Fruit fly (Drosophila melanogaster): Measurements from ENCODE around the gene CG15386.

CG15386 gene

DNA sequence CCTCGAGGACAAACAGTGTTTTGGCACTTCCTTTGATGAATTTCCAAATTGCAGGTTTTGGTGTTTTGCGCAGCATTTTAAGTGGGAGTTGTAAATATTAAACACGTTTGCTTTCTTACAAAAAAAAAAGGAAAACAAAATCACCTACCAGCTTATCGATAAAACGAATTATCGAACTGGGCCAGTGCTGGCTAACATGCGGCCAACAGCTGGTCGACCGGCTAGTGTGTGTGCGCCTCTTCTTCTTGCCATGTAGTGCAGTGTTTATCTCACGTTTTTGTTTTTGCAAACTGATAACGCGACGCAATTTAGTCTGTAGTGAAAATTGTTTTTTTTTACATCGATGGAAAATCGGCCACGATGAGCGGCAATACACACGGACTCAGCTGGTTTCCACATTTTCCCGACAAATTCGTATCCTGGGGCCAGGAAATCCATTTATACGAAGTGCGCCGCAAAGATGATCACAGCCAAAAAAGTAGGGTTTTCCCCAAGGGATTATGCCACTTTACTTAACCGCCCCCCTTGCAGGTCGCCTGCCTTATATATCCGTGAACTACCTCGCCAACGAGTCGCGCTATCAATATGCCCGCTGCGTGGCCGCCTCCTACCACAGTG, at the start of gene CG15386, which contains the start of the genes CG42371 and mio:
TSS of gene CG15386 (minus strand) at position 180 of the 618 bp plus-strand sequence.
TSS of gene CG42371 (minus strand) at position 180 of the 618 bp plus-strand sequence.
TSS of gene mio (plus strand) at position 224 of the 618 bp plus-strand sequence.
- peak; percentile 52 for TF ChIP-seq pad (GFP tag; optimal IDR thresholded peaks at IDR 0.05)
- TF ChIP-seq CG11617 (GFP tag; optimal IDR thresholded peaks at IDR 0.05) = peak; percentile 74
- TF ChIP-seq CG33017 (tag; optimal IDR thresholded peaks at IDR 0.05) = peak; percentile 71
- TF ChIP-seq CG7101 (tag; optimal IDR thresholded peaks at IDR 0.05) = peak; percentile 53
- no peak for TF ChIP-seq CG5204 (GFP tag; optimal IDR thresholded peaks at IDR 0.05)
- no peak for TF ChIP-seq Hr96 (GFP tag; optimal IDR thresholded peaks at IDR 0.05)
- no peak for TF ChIP-seq cnc (optimal IDR thresholded peaks at IDR 0.05)
- peak; percentile 66 for TF ChIP-seq Crg-1 (GFP tag; optimal IDR thresholded peaks at IDR 0.05)
- TF ChIP-seq kay (GFP tag; ENCODE audit: borderline replicate concordance) = no peak
- no peak for TF ChIP-seq ovo (GFP tag; optimal IDR thresholded peaks at IDR 0.05)
- no peak for TF ChIP-seq toe (GFP tag; optimal IDR thresholded peaks at IDR 0.05)
- TF ChIP-seq Mnt (GFP tag; optimal IDR thresholded peaks at IDR 0.05) = peak; percentile 94
- peak; percentile 47 for TF ChIP-seq CG14711 (tag; optimal IDR thresholded peaks at IDR 0.05)
- peak; percentile 38 for TF ChIP-seq tj (GFP tag; optimal IDR thresholded peaks at IDR 0.05)
- peak; percentile 94 for TF ChIP-seq cic (GFP tag; optimal IDR thresholded peaks at IDR 0.05)
- TF ChIP-seq CG7045 (GFP tag; optimal IDR thresholded peaks at IDR 0.05) = no peak
- peak; percentile 27 for TF ChIP-seq CG12768 (GFP tag; optimal IDR thresholded peaks at IDR 0.05)
- TF ChIP-seq Clk (GFP tag; optimal IDR thresholded peaks at IDR 0.05) = no peak
- TF ChIP-seq CG1620 (GFP tag; optimal IDR thresholded peaks at IDR 0.05) = peak; percentile 32
- peak; percentile 54 for TF ChIP-seq bab1 (GFP tag; optimal IDR thresholded peaks at IDR 0.05)

- TF ChIP-seq cic (GFP tag; optimal IDR thresholded peaks at IDR 0.05) = no peak
- no peak for TF ChIP-seq Clk (GFP tag; optimal IDR thresholded peaks at IDR 0.05)
- no peak for TF ChIP-seq CG7101 (tag; optimal IDR thresholded peaks at IDR 0.05)
- TF ChIP-seq bab1 (GFP tag; optimal IDR thresholded peaks at IDR 0.05) = no peak
- no peak for TF ChIP-seq Hr96 (GFP tag; optimal IDR thresholded peaks at IDR 0.05)
- TF ChIP-seq cnc (optimal IDR thresholded peaks at IDR 0.05) = no peak
- no peak for TF ChIP-seq CG12768 (GFP tag; optimal IDR thresholded peaks at IDR 0.05)
- TF ChIP-seq Crg-1 (GFP tag; optimal IDR thresholded peaks at IDR 0.05) = no peak
- no peak for TF ChIP-seq toe (GFP tag; optimal IDR thresholded peaks at IDR 0.05)
- no peak for TF ChIP-seq pad (GFP tag; optimal IDR thresholded peaks at IDR 0.05)
- TF ChIP-seq kay (GFP tag; ENCODE audit: borderline replicate concordance) = no peak
- no peak for TF ChIP-seq ovo (GFP tag; optimal IDR thresholded peaks at IDR 0.05)
Measured at dm6 chr2L:2265221-2265620, 48.2 kb upstream of the CG15386 start, which contains the start of gene CG34049. CG34049 (minus strand) TSS chr2L:2265321.

dm6 chr2L:2263142-2263541, 46.1 kb upstream of the CG15386 start, which contains the start of gene CG4270:
CG4270 (plus strand) TSS chr2L:2263442.
- no peak for TF ChIP-seq CG1620 (GFP tag; optimal IDR thresholded peaks at IDR 0.05)
- no peak for TF ChIP-seq cic (GFP tag; optimal IDR thresholded peaks at IDR 0.05)
- no peak for TF ChIP-seq Hr96 (GFP tag; optimal IDR thresholded peaks at IDR 0.05)
- no peak for TF ChIP-seq Mnt (GFP tag; optimal IDR thresholded peaks at IDR 0.05)
- TF ChIP-seq Crg-1 (GFP tag; optimal IDR thresholded peaks at IDR 0.05) = no peak
- TF ChIP-seq bab1 (GFP tag; optimal IDR thresholded peaks at IDR 0.05) = no peak
- TF ChIP-seq CG5204 (GFP tag; optimal IDR thresholded peaks at IDR 0.05) = no peak
- TF ChIP-seq pad (GFP tag; optimal IDR thresholded peaks at IDR 0.05) = no peak
- TF ChIP-seq CG33017 (tag; optimal IDR thresholded peaks at IDR 0.05) = no peak
- TF ChIP-seq kay (GFP tag; ENCODE audit: borderline replicate concordance) = no peak
- no peak for TF ChIP-seq Clk (GFP tag; optimal IDR thresholded peaks at IDR 0.05)
- no peak for TF ChIP-seq CG7045 (GFP tag; optimal IDR thresholded peaks at IDR 0.05)
- no peak for TF ChIP-seq toe (GFP tag; optimal IDR thresholded peaks at IDR 0.05)

DNA sequence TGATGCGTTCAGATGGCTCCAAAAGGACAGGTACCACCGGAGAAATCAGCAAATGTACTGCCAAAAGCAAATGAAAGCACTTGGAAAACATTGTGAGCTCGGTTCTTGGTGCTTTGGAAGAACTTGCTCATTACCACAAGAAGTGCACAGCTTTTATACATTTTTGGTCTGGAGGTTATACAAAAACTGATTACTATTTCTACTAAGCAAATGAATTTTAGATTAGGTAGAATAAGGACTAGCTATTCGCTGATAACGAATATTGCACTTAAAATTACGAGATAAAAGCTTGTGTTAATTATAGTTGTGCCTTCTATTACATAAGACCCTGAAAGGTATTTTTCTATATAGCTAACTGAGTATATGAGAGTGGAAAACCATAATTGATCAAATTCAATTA, 37.9 kb upstream of the CG15386 start, which contains the start of gene Send1:
TSS of gene Send1 (minus strand) at position 101 of the 400 bp plus-strand sequence.
- TF ChIP-seq CG1620 (GFP tag; optimal IDR thresholded peaks at IDR 0.05) (no peak), CG12768 (GFP tag; optimal IDR thresholded peaks at IDR 0.05) (no peak), Clk (GFP tag; optimal IDR thresholded peaks at IDR 0.05) (no peak), cic (GFP tag; optimal IDR thresholded peaks at IDR 0.05) (no peak), kay (GFP tag; ENCODE audit: borderline replicate concordance) (no peak), CG5204 (GFP tag; optimal IDR thresholded peaks at IDR 0.05) (no peak), CG14711 (tag; optimal IDR thresholded peaks at IDR 0.05) (no peak), CG7045 (GFP tag; optimal IDR thresholded peaks at IDR 0.05) (no peak), bab1 (GFP tag; optimal IDR thresholded peaks at IDR 0.05) (no peak), Mnt (GFP tag; optimal IDR thresholded peaks at IDR 0.05) (no peak), CG33017 (tag; optimal IDR thresholded peaks at IDR 0.05) (no peak), ovo (GFP tag; optimal IDR thresholded peaks at IDR 0.05) (no peak), pad (GFP tag; optimal IDR thresholded peaks at IDR 0.05) (no peak), Crg-1 (GFP tag; optimal IDR thresholded peaks at IDR 0.05) (no peak), tj (GFP tag; optimal IDR thresholded peaks at IDR 0.05) (no peak), CG7101 (tag; optimal IDR thresholded peaks at IDR 0.05) (no peak), cnc (optimal IDR thresholded peaks at IDR 0.05) (no peak), toe (GFP tag; optimal IDR thresholded peaks at IDR 0.05) (no peak), Hr96 (GFP tag; optimal IDR thresholded peaks at IDR 0.05) (no peak), CG11617 (GFP tag; optimal IDR thresholded peaks at IDR 0.05) (no peak)

- TF ChIP-seq CG14711 (tag; optimal IDR thresholded peaks at IDR 0.05) (no peak), CG12768 (GFP tag; optimal IDR thresholded peaks at IDR 0.05) (no peak), CG7101 (tag; optimal IDR thresholded peaks at IDR 0.05) (no peak), pad (GFP tag; optimal IDR thresholded peaks at IDR 0.05) (no peak), CG11617 (GFP tag; optimal IDR thresholded peaks at IDR 0.05) (no peak), CG5204 (GFP tag; optimal IDR thresholded peaks at IDR 0.05) (no peak), toe (GFP tag; optimal IDR thresholded peaks at IDR 0.05) (no peak), Clk (GFP tag; optimal IDR thresholded peaks at IDR 0.05) (no peak), tj (GFP tag; optimal IDR thresholded peaks at IDR 0.05) (no peak), kay (GFP tag; ENCODE audit: borderline replicate concordance) (no peak), Mnt (GFP tag; optimal IDR thresholded peaks at IDR 0.05) (no peak), CG33017 (tag; optimal IDR thresholded peaks at IDR 0.05) (no peak), CG7045 (GFP tag; optimal IDR thresholded peaks at IDR 0.05) (no peak), CG1620 (GFP tag; optimal IDR thresholded peaks at IDR 0.05) (no peak), Crg-1 (GFP tag; optimal IDR thresholded peaks at IDR 0.05) (no peak), cic (GFP tag; optimal IDR thresholded peaks at IDR 0.05) (no peak), cnc (optimal IDR thresholded peaks at IDR 0.05) (no peak), Hr96 (GFP tag; optimal IDR thresholded peaks at IDR 0.05) (no peak), ovo (GFP tag; optimal IDR thresholded peaks at IDR 0.05) (no peak), bab1 (GFP tag; optimal IDR thresholded peaks at IDR 0.05) (no peak)
Measured at dm6 chr2L:2252745-2253144, 35.7 kb upstream of the CG15386 start, which contains the start of gene CG17234. CG17234 (plus strand) TSS chr2L:2253045.
